Fruit fly (Drosophila melanogaster) whole organism, adult: ENCODE data around the gene CG5758.

Source experiments
- Hr96 ChIP-seq: fragments of 200-800 bp; sonication (Bioruptor generic); optimal IDR thresholded peaks from 2 replicates; lab custom pipeline; 2016; ENCODE audit warnings: missing biosample characterization, missing genetic modification characterization
- Mnt ChIP-seq: fragments of 200-800 bp; sonication (Bioruptor generic); optimal IDR thresholded peaks from 2 replicates; lab custom pipeline; 2016; ENCODE audit warnings: missing biosample characterization, mild to moderate bottlenecking, missing genetic modification characterization
- cic ChIP-seq: fragments of 200-800 bp; sonication (Bioruptor generic); optimal IDR thresholded peaks from 2 replicates; lab custom pipeline; 2017; ENCODE audit warnings: missing biosample characterization, mild to moderate bottlenecking, missing genetic modification characterization, moderate library complexity
- kay ChIP-seq: fragments of 200-800 bp; sonication (Bioruptor generic); peaks from one replicate; lab custom pipeline; 2016; ENCODE audit warnings: missing biosample characterization, missing genetic modification characterization, borderline replicate concordance
- ovo ChIP-seq: fragments of 200-800 bp; sonication (Bioruptor generic); optimal IDR thresholded peaks from 2 replicates; lab custom pipeline; 2016; ENCODE audit warnings: missing biosample characterization, missing genetic modification characterization
- pad ChIP-seq: fragments of 200-800 bp; sonication (Bioruptor generic); optimal IDR thresholded peaks from 3 replicates; lab custom pipeline; 2017; ENCODE audit warnings: missing biosample characterization, missing genetic modification characterization, mild to moderate bottlenecking, moderate library complexity, missing genetic modification reagents
- toe ChIP-seq: fragments of 200-800 bp; sonication (Bioruptor generic); optimal IDR thresholded peaks from 2 replicates; lab custom pipeline; 2016; ENCODE audit warnings: missing biosample characterization, missing genetic modification characterization

CG5758 gene

dm6 chr2L:18159172-18159571 is 39.4 kb downstream of the CG5758 start, which contains the start of gene JMJD4:
Gene JMJD4, minus strand, starts transcription at chr2L:18159272.
- TF ChIP-seq toe (GFP tag; lab: Kevin White, UChicago) (no peak), cic (no peak), pad (no peak), kay (GFP tag; lab: Kevin White, UChicago) (no peak), Hr96 (no peak), ovo (GFP tag; lab: Kevin White, UChicago) (no peak), Mnt (GFP tag; lab: Kevin White, UChicago) (no peak)
